Worm (Caenorhabditis elegans) whole organism, L2 larva: ENCODE measurements around the gene F23D12.3.

Source experiments
- R02D3.7 ChIP-seq: fragments of 150-350 bp; optimal IDR thresholded peaks from 2 replicates; lab custom pipeline; 2014; ENCODE audit warnings: missing biosample characterization, missing genetic modification characterization
- Y55F3AM.14 ChIP-seq: fragments of 200-800 bp; sonication (Bioruptor generic); optimal IDR thresholded peaks from 2 replicates; lab custom pipeline; 2018; ENCODE audit warnings: mild to moderate bottlenecking, missing genetic modification characterization, missing compliant biosample characterization
- ZK546.5 ChIP-seq: sonication (generic microtip); optimal IDR thresholded peaks from 2 replicates; lab custom pipeline; 2017; ENCODE audit warnings: missing biosample characterization, missing genetic modification characterization
- alr-1 ChIP-seq: fragments of 150-350 bp; optimal IDR thresholded peaks from 2 replicates; lab custom pipeline; 2014; ENCODE audit warnings: missing biosample characterization, missing genetic modification characterization
- aly-2 ChIP-seq: fragments of 150-350 bp; optimal IDR thresholded peaks from 2 replicates; lab custom pipeline; 2014; ENCODE audit warnings: missing biosample characterization, missing genetic modification characterization
- blmp-1 ChIP-seq: sonication (generic microtip); optimal IDR thresholded peaks from 2 replicates; lab custom pipeline; 2017; ENCODE audit warnings: missing genetic modification characterization, mild to moderate bottlenecking, missing compliant biosample characterization, antibody characterized with exemption, moderate library complexity; ENCODE audit not compliant: insufficient read depth
- ceh-16 ChIP-seq: fragments of 150-350 bp; optimal IDR thresholded peaks from 2 replicates; lab custom pipeline; 2014; ENCODE audit warnings: missing biosample characterization, missing genetic modification characterization
- crh-2 ChIP-seq: sonication (generic microtip); optimal IDR thresholded peaks from 2 replicates; lab custom pipeline; 2017; ENCODE audit warnings: missing biosample characterization, missing genetic modification characterization
- dmd-4 ChIP-seq: sonication (generic microtip); optimal IDR thresholded peaks from 2 replicates; lab custom pipeline; 2017; ENCODE audit warnings: missing biosample characterization, missing genetic modification characterization
- egl-27 ChIP-seq: sonication (generic microtip); optimal IDR thresholded peaks from 3 replicates; lab custom pipeline; 2017; ENCODE audit warnings: missing biosample characterization, missing genetic modification reagents, missing genetic modification characterization
- elt-1 ChIP-seq: fragments of 150-350 bp; optimal IDR thresholded peaks from 2 replicates; lab custom pipeline; 2014; ENCODE audit warnings: missing biosample characterization, missing genetic modification characterization
- elt-3 ChIP-seq: sonication (generic microtip); optimal IDR thresholded peaks from 2 replicates; lab custom pipeline; 2017; ENCODE audit warnings: missing biosample characterization, missing genetic modification characterization
- gmeb-1 ChIP-seq: fragments of 150-350 bp; optimal IDR thresholded peaks from 2 replicates; lab custom pipeline; 2014; ENCODE audit warnings: missing biosample characterization, missing genetic modification characterization
- lin-11 ChIP-seq: fragments of 150-350 bp; sonication (generic microtip); optimal IDR thresholded peaks from 2 replicates; lab custom pipeline; 2014; ENCODE audit warnings: missing biosample characterization, missing genetic modification characterization, inconsistent platforms, mixed read lengths
- lin-13 ChIP-seq: fragments of 150-350 bp; optimal IDR thresholded peaks from 2 replicates; lab custom pipeline; 2014; ENCODE audit warnings: missing biosample characterization, missing genetic modification reagents, missing genetic modification characterization
- lin-39 ChIP-seq: fragments of 150-350 bp; optimal IDR thresholded peaks from 2 replicates; lab custom pipeline; 2014; ENCODE audit warnings: missing biosample characterization, missing genetic modification reagents, missing genetic modification characterization
- lsy-2 ChIP-seq, 2 experiments: fragments of 150-350 bp in 1 of 2; sonication (generic microtip) in 1 of 2; optimal IDR thresholded peaks; 2 replicates each; lab custom pipeline; 2014 to 2017; ENCODE audit warnings: missing biosample characterization in 2 of 2, missing genetic modification characterization in 2 of 2
- mab-5 ChIP-seq: fragments of 150-350 bp; optimal IDR thresholded peaks from 2 replicates; lab custom pipeline; 2014; ENCODE audit warnings: missing biosample characterization, missing genetic modification characterization
- mbf-1 ChIP-seq: sonication (generic microtip); optimal IDR thresholded peaks from 2 replicates; lab custom pipeline; 2017; ENCODE audit warnings: missing biosample characterization, missing genetic modification characterization
- mdl-1 ChIP-seq, 2 experiments: fragments of 150-350 bp in 1 of 2; sonication (generic microtip) in 1 of 2; optimal IDR thresholded peaks; 2 replicates each; lab custom pipeline; 2017; ENCODE audit warnings: missing biosample characterization in 2 of 2, missing genetic modification characterization in 2 of 2
- nhr-10 ChIP-seq: sonication (generic microtip); optimal IDR thresholded peaks from 2 replicates; lab custom pipeline; 2017; ENCODE audit warnings: missing biosample characterization, missing genetic modification characterization
- nhr-12 ChIP-seq: fragments of 150-350 bp; optimal IDR thresholded peaks from 2 replicates; lab custom pipeline; 2014; ENCODE audit warnings: missing biosample characterization, missing genetic modification characterization
- nhr-129 ChIP-seq: fragments of 150-350 bp; optimal IDR thresholded peaks from 2 replicates; lab custom pipeline; 2014; ENCODE audit warnings: missing biosample characterization, missing genetic modification characterization
- nhr-21 ChIP-seq: fragments of 150-350 bp; optimal IDR thresholded peaks from 2 replicates; lab custom pipeline; 2014; ENCODE audit warnings: missing biosample characterization, missing genetic modification characterization
- nhr-23 ChIP-seq: fragments of 150-350 bp; optimal IDR thresholded peaks from 2 replicates; lab custom pipeline; 2014; ENCODE audit warnings: missing biosample characterization, missing genetic modification reagents, missing genetic modification characterization
- nhr-237 ChIP-seq: fragments of 150-350 bp; optimal IDR thresholded peaks from 2 replicates; lab custom pipeline; 2014; ENCODE audit warnings: missing biosample characterization, missing genetic modification characterization
- nhr-25 ChIP-seq: fragments of 150-350 bp; sonication (generic microtip); optimal IDR thresholded peaks from 3 replicates; lab custom pipeline; 2014; ENCODE audit warnings: missing biosample characterization, missing genetic modification characterization
- nhr-77 ChIP-seq: fragments of 150-350 bp; optimal IDR thresholded peaks from 2 replicates; lab custom pipeline; 2014; ENCODE audit warnings: missing biosample characterization, missing genetic modification characterization
- peb-1 ChIP-seq: fragments of 150-350 bp; optimal IDR thresholded peaks from 2 replicates; lab custom pipeline; 2014; ENCODE audit warnings: missing biosample characterization, missing genetic modification characterization
- sem-4 ChIP-seq: fragments of 150-350 bp; optimal IDR thresholded peaks from 2 replicates; lab custom pipeline; 2014; ENCODE audit warnings: missing biosample characterization, missing genetic modification reagents, missing genetic modification characterization
- skn-1 ChIP-seq: sonication (generic microtip); optimal IDR thresholded peaks from 2 replicates; lab custom pipeline; 2017; ENCODE audit warnings: missing biosample characterization, missing genetic modification characterization
- sma-3 ChIP-seq: sonication (generic microtip); optimal IDR thresholded peaks from 2 replicates; lab custom pipeline; 2016; ENCODE audit warnings: missing genetic modification reagents, missing genetic modification characterization, missing compliant biosample characterization
- sma-9 ChIP-seq, 2 experiments: fragments of 150-350 bp in 1 of 2; sonication (generic microtip) in 1 of 2; optimal IDR thresholded peaks; 2 replicates each; lab custom pipeline; 2014 to 2016; ENCODE audit warnings: missing genetic modification characterization in 2 of 2, mild to moderate bottlenecking in 1 of 2, missing biosample characterization in 1 of 2, missing compliant biosample characterization in 1 of 2, missing genetic modification reagents in 1 of 2, moderate library complexity in 1 of 2
- snpc-4 ChIP-seq: fragments of 150-350 bp; optimal IDR thresholded peaks from 2 replicates; lab custom pipeline; 2014; ENCODE audit warnings: missing biosample characterization, missing genetic modification characterization
- unc-39 ChIP-seq: fragments of 150-350 bp; optimal IDR thresholded peaks from 2 replicates; lab custom pipeline; 2014; ENCODE audit warnings: missing biosample characterization, missing genetic modification characterization
- unc-55 ChIP-seq: fragments of 150-350 bp; sonication (generic microtip); optimal IDR thresholded peaks from 3 replicates; lab custom pipeline; 2014; ENCODE audit warnings: missing biosample characterization, missing genetic modification reagents, missing genetic modification characterization
- unc-62 ChIP-seq: fragments of 150-350 bp; optimal IDR thresholded peaks from 2 replicates; lab custom pipeline; 2014; ENCODE audit warnings: missing biosample characterization, missing genetic modification reagents, missing genetic modification characterization
- zag-1 ChIP-seq: fragments of 150-350 bp; optimal IDR thresholded peaks from 2 replicates; lab custom pipeline; 2014; ENCODE audit warnings: missing biosample characterization, missing genetic modification characterization
- ztf-11 ChIP-seq: sonication (generic microtip); optimal IDR thresholded peaks from 2 replicates; lab custom pipeline; 2017; ENCODE audit warnings: missing biosample characterization, missing genetic modification characterization
- ztf-4 ChIP-seq: fragments of 150-350 bp; optimal IDR thresholded peaks from 2 replicates; lab custom pipeline; 2014; ENCODE audit warnings: missing biosample characterization, missing genetic modification characterization

The F23D12.3 gene

ce11 chrX:14481637-14482036 lies 39.2 kb downstream of the F23D12.3 start:
- TF ChIP-seq skn-1 (no peak), snpc-4 (peak; percentile 70)

DNA sequence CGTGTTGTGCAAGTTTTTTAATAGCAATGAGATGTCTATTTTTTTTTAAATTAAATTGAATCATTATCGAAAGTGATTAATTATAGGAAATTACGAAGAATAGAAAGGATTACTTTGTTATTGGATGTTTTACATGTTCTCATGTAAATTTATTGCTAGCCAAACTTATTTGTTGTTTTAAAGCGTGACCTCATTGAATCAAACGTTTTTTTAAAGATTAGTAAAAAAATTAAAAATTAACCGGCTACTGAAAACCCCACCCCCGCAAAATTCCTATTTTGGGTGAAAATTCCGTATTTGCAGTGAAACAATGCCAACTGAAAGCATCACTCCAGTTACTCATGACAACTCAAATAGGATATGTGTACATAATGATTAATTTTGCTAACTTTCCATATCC lies 42.4 kb downstream of the F23D12.3 start, which contains the start of gene M163.8:
TSS of gene M163.8 (plus strand) at position 301 of the 400 bp plus-strand sequence.
- no peak for TF ChIP-seq alr-1 (tag; lab: Kevin White, UChicago)
- no peak for TF ChIP-seq R02D3.7 (tag; lab: Kevin White, UChicago)
- no peak for TF ChIP-seq mdl-1 (tag; optimal IDR thresholded peaks at IDR 0.05; lab: Kevin White, UChicago)
- TF ChIP-seq elt-3 (tag; lab: Kevin White, UChicago) = no peak
- TF ChIP-seq nhr-23 (tag; lab: Kevin White, UChicago) = no peak
- TF ChIP-seq Y55F3AM.14 (GFP tag; lab: Kevin White, UChicago) = no peak
- TF ChIP-seq nhr-21 (tag; lab: Kevin White, UChicago) = no peak
- TF ChIP-seq skn-1 = no peak
- TF ChIP-seq ZK546.5 = no peak
- no peak for TF ChIP-seq nhr-10 (tag; lab: Kevin White, UChicago)
- TF ChIP-seq lsy-2 (tag; optimal IDR thresholded peaks at IDR 0.05; lab: Kevin White, UChicago) = no peak
- no peak for TF ChIP-seq egl-27 (tag; lab: Kevin White, UChicago)
- TF ChIP-seq mbf-1 (tag; lab: Kevin White, UChicago) = no peak
- TF ChIP-seq zag-1 = no peak
- TF ChIP-seq, all 48 proteins: peak for 0

DNA sequence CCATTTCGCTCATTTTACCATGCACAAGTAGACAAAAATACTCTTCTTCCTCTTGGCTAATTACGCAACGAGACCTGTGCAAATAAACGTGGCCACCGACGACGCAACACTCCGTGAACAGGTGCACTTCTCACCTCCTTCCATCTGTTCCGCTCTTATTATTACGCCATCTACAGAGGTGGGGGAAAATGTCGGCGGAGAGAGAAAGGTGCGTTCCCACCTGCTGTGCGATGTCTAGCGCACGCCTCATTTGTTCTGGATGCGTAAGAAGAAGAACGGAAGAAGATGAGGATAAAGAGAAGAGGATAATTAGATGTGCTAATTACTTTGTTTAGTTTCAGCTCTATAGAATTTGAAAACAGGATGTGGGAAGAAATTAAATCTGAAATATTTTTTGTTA lies 44.1 kb downstream of the F23D12.3 start:
- no peak for TF ChIP-seq nhr-21 (tag; lab: Kevin White, UChicago)
- no peak for TF ChIP-seq unc-55
- TF ChIP-seq nhr-23 (tag; lab: Kevin White, UChicago) = no peak
- no peak for TF ChIP-seq aly-2 (tag; lab: Kevin White, UChicago)
- TF ChIP-seq nhr-12 (tag; lab: Kevin White, UChicago) = no peak
- no peak for TF ChIP-seq blmp-1 (tag; lab: Kevin White, UChicago)
- TF ChIP-seq lsy-2 (tag; optimal IDR thresholded peaks at IDR 0.05; lab: Kevin White, UChicago) = no peak

ce11 chrX:14487333-14487732 lies 44.9 kb downstream of the F23D12.3 start:
- TF ChIP-seq skn-1 (no peak), nhr-77 (tag; lab: Kevin White, UChicago) (no peak), sma-9 (GFP tag; optimal IDR thresholded peaks at IDR 0.05; lab: Kevin White, UChicago) (peak; percentile 23), sma-9 (tag; optimal IDR thresholded peaks at IDR 0.05; lab: Kevin White, UChicago) (no peak), mab-5 (tag; lab: Kevin White, UChicago) (peak; percentile 72), nhr-25 (tag; lab: Kevin White, UChicago) (peak; percentile 51), elt-3 (tag; lab: Kevin White, UChicago) (no peak), lin-39 (peak; percentile 87), dmd-4 (tag; lab: Kevin White, UChicago) (no peak), lin-11 (tag; lab: Kevin White, UChicago) (no peak), unc-39 (tag; lab: Kevin White, UChicago) (no peak), unc-55 (no peak), ceh-16 (tag; lab: Kevin White, UChicago) (peak; percentile 98), Y55F3AM.14 (GFP tag; lab: Kevin White, UChicago) (no peak), crh-2 (tag; lab: Kevin White, UChicago) (no peak)

DNA sequence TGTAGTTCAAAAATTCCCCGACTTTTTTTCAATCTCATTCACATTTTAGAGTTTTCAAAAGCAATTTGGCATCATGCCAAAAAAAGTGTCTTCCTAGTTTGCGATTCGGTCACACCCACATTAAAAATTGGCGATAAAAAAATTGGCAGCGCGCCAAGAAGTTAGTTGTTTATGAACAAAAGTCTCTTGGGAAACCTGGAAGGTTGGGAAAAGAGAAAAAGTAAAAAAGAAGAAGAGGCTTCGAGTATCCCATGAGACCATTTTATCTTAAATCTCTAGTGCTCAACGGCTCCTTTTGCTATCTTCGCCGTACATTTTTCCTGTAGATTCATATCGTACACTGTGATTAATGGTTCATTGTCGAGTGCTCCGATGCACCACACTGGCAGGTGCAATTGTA lies 45.4 kb downstream of the F23D12.3 start:
- TF ChIP-seq mab-5 (tag; lab: Kevin White, UChicago) (peak; percentile 35), nhr-25 (tag; lab: Kevin White, UChicago) (no peak)

DNA sequence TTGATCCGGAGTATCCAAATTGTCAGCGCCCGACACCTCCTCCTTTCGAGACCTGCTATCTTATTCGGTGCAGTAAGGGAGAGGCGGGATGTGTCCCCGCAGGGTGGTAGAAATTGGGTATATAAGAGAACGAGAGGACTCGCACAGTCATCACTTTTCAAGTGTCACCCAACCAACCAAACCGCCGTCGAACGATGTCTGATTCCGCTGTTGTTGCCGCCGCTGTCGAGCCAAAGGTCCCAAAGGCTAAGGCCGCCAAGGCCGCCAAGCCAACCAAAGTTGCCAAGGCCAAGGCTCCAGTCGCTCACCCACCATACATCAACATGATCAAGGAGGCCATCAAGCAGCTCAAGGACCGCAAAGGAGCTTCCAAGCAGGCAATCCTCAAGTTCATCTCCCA lies 47.5 kb downstream of the F23D12.3 start, which contains the start of gene his-24:
TSS of gene his-24 (plus strand) at position 150 of the 400 bp plus-strand sequence.
- TF ChIP-seq sma-3 (GFP tag; lab: Kevin White, UChicago) (peak; percentile 60), nhr-77 (tag; lab: Kevin White, UChicago) (no peak), mdl-1 (tag; optimal IDR thresholded peaks at IDR 0.05; lab: Kevin White, UChicago) (peak in 1 of 2 experiments; percentile 32), unc-55 (peak; percentile 76), lin-11 (tag; lab: Kevin White, UChicago) (peak; percentile 53), lin-13 (GFP tag; lab: Kevin White, UChicago) (peak; percentile 73), ztf-11 (tag; lab: Kevin White, UChicago) (no peak), nhr-129 (tag; lab: Kevin White, UChicago) (peak; percentile 80), zag-1 (peak; percentile 65), blmp-1 (tag; lab: Kevin White, UChicago) (no peak), gmeb-1 (tag; lab: Kevin White, UChicago) (peak; percentile 55), nhr-21 (tag; lab: Kevin White, UChicago) (peak; percentile 53), ztf-4 (tag; lab: Kevin White, UChicago) (peak; percentile 11), aly-2 (tag; lab: Kevin White, UChicago) (no peak), nhr-237 (no peak), nhr-25 (tag; lab: Kevin White, UChicago) (peak; percentile 85), unc-62 (GFP tag; lab: Kevin White, UChicago) (no peak), elt-1 (tag; lab: Kevin White, UChicago) (no peak), mab-5 (tag; lab: Kevin White, UChicago) (peak; percentile 50), mbf-1 (tag; lab: Kevin White, UChicago) (no peak), dmd-4 (tag; lab: Kevin White, UChicago) (no peak), elt-3 (tag; lab: Kevin White, UChicago) (no peak), lin-39 (no peak), peb-1 (tag; lab: Kevin White, UChicago) (no peak), Y55F3AM.14 (GFP tag; lab: Kevin White, UChicago) (no peak), skn-1 (no peak), sem-4 (tag; lab: Kevin White, UChicago) (peak; percentile 72)
